Fruit fly (Drosophila melanogaster): ENCODE results near the gene gdl-ORF39.

DNA sequence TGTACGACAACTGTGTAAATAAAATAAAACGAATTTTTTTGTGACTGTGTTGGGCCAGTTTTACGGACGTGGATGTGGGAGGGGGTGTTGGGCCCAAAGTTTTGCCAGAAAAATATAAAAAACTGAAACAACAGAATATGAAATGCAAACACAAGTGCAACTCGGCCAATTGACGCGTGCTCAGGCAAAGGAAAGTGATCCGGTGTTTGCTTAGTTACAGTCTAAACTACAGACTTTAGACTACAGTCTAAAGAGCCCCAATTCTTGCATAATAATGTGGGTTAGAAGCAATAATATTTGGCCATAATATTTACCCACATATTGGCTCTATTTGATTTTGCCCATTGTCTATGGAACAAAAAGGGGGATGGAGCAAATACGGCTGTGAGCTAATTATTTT, 39.6 kb downstream of the gdl-ORF39 start:
- TF ChIP-seq CG8478 (optimal IDR thresholded peaks at IDR 0.05) (no peak), CTCF (optimal IDR thresholded peaks at IDR 0.05) (no peak)
